Worm (Caenorhabditis elegans) whole organism, L1 larva: Measurements from ENCODE around the gene F42F12.11.
A peak's percentile ranks its signal among the peaks of the same experiment; 100 is the strongest.

ENCODE experiments used
- Y116A8C.19 ChIP-seq: sonication (generic microtip); optimal IDR thresholded peaks from 2 replicates; lab custom pipeline; 2016; ENCODE audit warnings: missing compliant biosample characterization, missing genetic modification characterization, borderline replicate concordance
- aly-2 ChIP-seq: fragments of 150-350 bp; optimal IDR thresholded peaks from 2 replicates; lab custom pipeline; 2014; ENCODE audit warnings: missing biosample characterization, missing genetic modification characterization
- ama-1 ChIP-seq: fragments of 150-350 bp; optimal IDR thresholded peaks from 2 replicates; lab custom pipeline; 2014
- blmp-1 ChIP-seq: fragments of 150-350 bp; optimal IDR thresholded peaks from 2 replicates; lab custom pipeline; 2014; ENCODE audit warnings: missing biosample characterization, missing genetic modification characterization
- ceh-82 ChIP-seq, 3 experiments: fragments of 150-350 bp in 1 of 3; sonication (generic microtip) in 2 of 3; optimal IDR thresholded peaks; 2 replicates each; lab custom pipeline; 2014 to 2017; ENCODE audit warnings: missing biosample characterization in 3 of 3, missing genetic modification characterization in 3 of 3
- ceh-90 ChIP-seq: sonication (generic microtip); optimal IDR thresholded peaks from 2 replicates; lab custom pipeline; 2016; ENCODE audit warnings: missing genetic modification characterization, missing compliant biosample characterization
- dpl-1 ChIP-seq, 3 experiments: fragments of 150-350 bp in 2 of 3; sonication (generic microtip) in 1 of 3; optimal IDR thresholded peaks; 2 replicates each; lab custom pipeline; 2014 to 2017; ENCODE audit warnings: missing biosample characterization in 3 of 3, missing genetic modification characterization in 3 of 3, missing genetic modification reagents in 3 of 3
- efl-1 ChIP-seq, 4 experiments: fragments of 150-350 bp; optimal IDR thresholded peaks in 3 of 4; peaks in 1 of 4; 1 replicate in 1 of 4; 2 replicates in 3 of 4; lab custom pipeline; 2014; ENCODE audit warnings: missing biosample characterization in 2 of 4, missing genetic modification characterization in 2 of 4, missing genetic modification reagents in 2 of 4
- egl-13 ChIP-seq: sonication (generic microtip); optimal IDR thresholded peaks from 2 replicates; lab custom pipeline; 2016; ENCODE audit warnings: missing genotype, missing genetic modification reagents, missing genetic modification characterization, missing compliant biosample characterization
- elt-3 ChIP-seq, 6 experiments: fragments of 150-350 bp in 1 of 6; sonication (generic microtip); optimal IDR thresholded peaks; 2 replicates each; lab custom pipeline; 2017 to 2018; ENCODE audit warnings: missing biosample characterization in 6 of 6, missing genetic modification characterization in 6 of 6, inconsistent platforms in 1 of 6
- ets-5 ChIP-seq: fragments of 200-800 bp; sonication (Bioruptor generic); IDR thresholded peaks from 2 replicates; pipeline ENCODE4 v1.3.6; 2022; ENCODE audit warnings: missing genetic modification characterization, missing compliant biosample characterization
- fkh-8 ChIP-seq: sonication (generic microtip); optimal IDR thresholded peaks from 2 replicates; lab custom pipeline; 2016; ENCODE audit warnings: mild to moderate bottlenecking, missing genetic modification characterization, missing compliant biosample characterization
- hlh-17 ChIP-seq: fragments of 200-800 bp; sonication (Bioruptor generic); optimal IDR thresholded peaks from 2 replicates; lab custom pipeline; 2018; ENCODE audit warnings: missing genetic modification characterization, mild to moderate bottlenecking, missing compliant biosample characterization, moderate library complexity, borderline replicate concordance
- hlh-4 ChIP-seq: sonication (generic microtip); optimal IDR thresholded peaks from 2 replicates; lab custom pipeline; 2016; ENCODE audit warnings: mild to moderate bottlenecking, missing genetic modification characterization, missing compliant biosample characterization
- hpl-2 ChIP-seq: fragments of 150-350 bp; optimal IDR thresholded peaks from 2 replicates; lab custom pipeline; 2014; ENCODE audit warnings: missing biosample characterization, missing genetic modification reagents, missing genetic modification characterization
- irx-1 ChIP-seq: sonication (generic microtip); optimal IDR thresholded peaks from 2 replicates; lab custom pipeline; 2016; ENCODE audit warnings: missing genetic modification characterization, missing compliant biosample characterization
- isw-1 ChIP-seq: fragments of 200-800 bp; sonication (Bioruptor generic); IDR thresholded peaks from 2 replicates; pipeline ENCODE4 v1.3.6; 2022; ENCODE audit warnings: missing genetic modification characterization, missing compliant biosample characterization
- jun-1 ChIP-seq: fragments of 150-350 bp; optimal IDR thresholded peaks from 2 replicates; lab custom pipeline; 2014; ENCODE audit warnings: missing biosample characterization, missing genetic modification reagents, missing genetic modification characterization
- lin-13 ChIP-seq: fragments of 150-350 bp; optimal IDR thresholded peaks from 2 replicates; lab custom pipeline; 2014; ENCODE audit warnings: missing biosample characterization, missing genetic modification reagents, missing genetic modification characterization
- lin-14 ChIP-seq: fragments of 200-800 bp; sonication (Bioruptor generic); optimal IDR thresholded peaks from 2 replicates; lab custom pipeline; 2018; ENCODE audit warnings: mild to moderate bottlenecking, missing genetic modification characterization, moderate library complexity, missing compliant biosample characterization
- lin-15B ChIP-seq: fragments of 150-350 bp; sonication (generic microtip); optimal IDR thresholded peaks from 3 replicates; lab custom pipeline; 2014; ENCODE audit warnings: missing biosample characterization, missing genetic modification characterization
- lin-39 ChIP-seq: fragments of 150-350 bp; optimal IDR thresholded peaks from 2 replicates; lab custom pipeline; 2014; ENCODE audit warnings: missing biosample characterization, missing genetic modification reagents, missing genetic modification characterization
- nhr-28 ChIP-seq: fragments of 150-350 bp; optimal IDR thresholded peaks from 2 replicates; lab custom pipeline; 2014; ENCODE audit warnings: missing biosample characterization, missing genetic modification characterization
- nhr-71 ChIP-seq: sonication (generic microtip); optimal IDR thresholded peaks from 2 replicates; lab custom pipeline; 2016; ENCODE audit warnings: mild to moderate bottlenecking, missing genetic modification characterization, moderate library complexity, missing compliant biosample characterization
- nhr-84 ChIP-seq: sonication (generic microtip); optimal IDR thresholded peaks from 2 replicates; lab custom pipeline; 2017; ENCODE audit warnings: missing biosample characterization, missing genetic modification characterization
- nhr-85 ChIP-seq: sonication (generic microtip); peaks from one replicate; lab custom pipeline; 2016; ENCODE audit warnings: missing genetic modification characterization, inconsistent platforms, missing compliant biosample characterization
- skn-1 ChIP-seq: fragments of 150-350 bp; optimal IDR thresholded peaks from 2 replicates; lab custom pipeline; 2014; ENCODE audit warnings: missing biosample characterization, missing genetic modification characterization
- snpc-4 ChIP-seq: fragments of 150-350 bp; optimal IDR thresholded peaks from 2 replicates; lab custom pipeline; 2014; ENCODE audit warnings: missing biosample characterization, missing genetic modification characterization
- sup-37 ChIP-seq: fragments of 200-800 bp; sonication (Bioruptor generic); optimal IDR thresholded peaks from 2 replicates; lab custom pipeline; 2018; ENCODE audit warnings: mild to moderate bottlenecking, missing genetic modification characterization, missing compliant biosample characterization
- swsn-7 ChIP-seq: sonication (generic microtip); optimal IDR thresholded peaks from 2 replicates; lab custom pipeline; 2016; ENCODE audit warnings: missing genetic modification characterization, missing compliant biosample characterization
- unc-130 ChIP-seq: fragments of 150-350 bp; optimal IDR thresholded peaks from 2 replicates; lab custom pipeline; 2017; ENCODE audit warnings: missing biosample characterization, missing genetic modification characterization, inconsistent platforms
- unc-30 ChIP-seq: sonication (generic microtip); optimal IDR thresholded peaks from 2 replicates; lab custom pipeline; 2017; ENCODE audit warnings: missing biosample characterization, missing genetic modification characterization
- unc-62 ChIP-seq: fragments of 150-350 bp; optimal IDR thresholded peaks from 2 replicates; lab custom pipeline; 2014; ENCODE audit warnings: missing biosample characterization, missing genetic modification reagents, missing genetic modification characterization
- zip-4 ChIP-seq: fragments of 200-800 bp; sonication (Bioruptor generic); optimal IDR thresholded peaks from 2 replicates; lab custom pipeline; 2018; ENCODE audit warnings: mild to moderate bottlenecking, missing genetic modification characterization, moderate library complexity, missing compliant biosample characterization
- ztf-11 ChIP-seq, 2 experiments: sonication (generic microtip); optimal IDR thresholded peaks; 2 replicates each; lab custom pipeline; 2016 to 2017; ENCODE audit warnings: missing genetic modification characterization in 2 of 2, missing biosample characterization in 1 of 2, missing compliant biosample characterization in 1 of 2

The F42F12.11 gene

ce11 chrX:12321357-12321756 is 25.5 kb upstream of the F42F12.11 start, which contains the start of gene F17A2.13:
TSS of gene F17A2.13 (plus strand) at chrX:12321657.
- TF ChIP-seq dpl-1 (GFP tag; optimal IDR thresholded peaks at IDR 0.05; lab: Kevin White, UChicago) (no peak), ets-5 (no peak), jun-1 (tag; lab: Kevin White, UChicago) (no peak), lin-15B (tag; lab: Kevin White, UChicago) (no peak), nhr-84 (tag; lab: Kevin White, UChicago) (no peak), ceh-82 (tag; optimal IDR thresholded peaks at IDR 0.05; lab: Kevin White, UChicago) (no peak), irx-1 (no peak), nhr-71 (tag; lab: Kevin White, UChicago) (no peak), unc-62 (no peak), nhr-28 (tag; lab: Kevin White, UChicago) (no peak), sup-37 (GFP tag; lab: Kevin White, UChicago) (no peak), swsn-7 (tag; lab: Kevin White, UChicago) (no peak)
- TF ChIP-seq, all 84 proteins: peak for 0

- no peak for TF ChIP-seq ceh-82 (tag; optimal IDR thresholded peaks at IDR 0.05; lab: Kevin White, UChicago)
- TF ChIP-seq unc-30 (tag; lab: Kevin White, UChicago) = no peak
- peak; percentile 44 for TF ChIP-seq fkh-8 (tag; lab: Kevin White, UChicago)
- TF ChIP-seq hlh-4 = peak; percentile 19
- TF ChIP-seq nhr-28 (tag; lab: Kevin White, UChicago) = no peak
- no peak for TF ChIP-seq dpl-1 (GFP tag; optimal IDR thresholded peaks at IDR 0.05; lab: Kevin White, UChicago)
Measured at ce11 chrX:12323439-12323838, 23.4 kb upstream of the F42F12.11 start, which contains the start of gene srd-40. TSS of gene srd-40 (plus strand) at chrX:12323739.

ce11 chrX:12326424-12326823 is 20.4 kb upstream of the F42F12.11 start, which contains the start of gene srd-41:
TSS of gene srd-41 (plus strand) at chrX:12326724.
- TF ChIP-seq lin-39 (tag; lab: Kevin White, UChicago) = no peak
- TF ChIP-seq unc-130 (tag; lab: Kevin White, UChicago) = no peak
- no peak for TF ChIP-seq sup-37 (GFP tag; lab: Kevin White, UChicago)
- TF ChIP-seq unc-62 = no peak
- TF ChIP-seq snpc-4 (tag; lab: Kevin White, UChicago) = no peak
- TF ChIP-seq isw-1 = no peak
- no peak for TF ChIP-seq lin-15B (tag; lab: Kevin White, UChicago)
- no peak for TF ChIP-seq aly-2
- no peak for TF ChIP-seq hpl-2 (GFP tag; lab: Kevin White, UChicago)
- no peak for TF ChIP-seq lin-14 (GFP tag; lab: Kevin White, UChicago)
- TF ChIP-seq blmp-1 (tag; lab: Kevin White, UChicago) = no peak
- TF ChIP-seq hlh-17 (GFP tag; lab: Kevin White, UChicago) = no peak
- no peak for TF ChIP-seq skn-1 (tag; lab: Kevin White, UChicago)
- TF ChIP-seq ama-1 (lab: Kevin White, UChicago) = no peak
- TF ChIP-seq Y116A8C.19 (tag; lab: Kevin White, UChicago) = no peak
- no peak for TF ChIP-seq zip-4

ce11 chrX:12328676-12329075 is 18.2 kb upstream of the F42F12.11 start, which contains the start of gene srd-45:
TSS of gene srd-45 (plus strand) at chrX:12328976.
- TF ChIP-seq ztf-11 (tag; optimal IDR thresholded peaks at IDR 0.05; lab: Kevin White, UChicago) (no peak), elt-3 (tag; optimal IDR thresholded peaks at IDR 0.05; lab: Kevin White, UChicago) (no peak), nhr-85 (tag; lab: Kevin White, UChicago) (no peak), egl-13 (tag; lab: Kevin White, UChicago) (no peak), ceh-90 (no peak), efl-1 (optimal IDR thresholded peaks at IDR 0.05; lab: Kevin White, UChicago) (no peak), efl-1 (GFP tag; optimal IDR thresholded peaks at IDR 0.05 in 1 of 2; lab: Kevin White, UChicago) (no peak), ceh-82 (tag; optimal IDR thresholded peaks at IDR 0.05; lab: Kevin White, UChicago) (no peak), lin-13 (GFP tag; lab: Kevin White, UChicago) (no peak)
